Worm (Caenorhabditis elegans) whole organism, L4/young adult: Measurements from ENCODE around the gene abu-15.

Source experiments
- dao-5 ChIP-seq: sonication (generic microtip); optimal IDR thresholded peaks from 2 replicates; lab custom pipeline; 2016; ENCODE audit warnings: missing genotype, missing genetic modification characterization, moderate library complexity, missing compliant biosample characterization
- him-1 ChIP-seq: sonication (generic microtip); optimal IDR thresholded peaks from 2 replicates; lab custom pipeline; 2016; ENCODE audit warnings: missing genotype, missing genetic modification reagents, missing genetic modification characterization, missing compliant biosample characterization

DNA sequence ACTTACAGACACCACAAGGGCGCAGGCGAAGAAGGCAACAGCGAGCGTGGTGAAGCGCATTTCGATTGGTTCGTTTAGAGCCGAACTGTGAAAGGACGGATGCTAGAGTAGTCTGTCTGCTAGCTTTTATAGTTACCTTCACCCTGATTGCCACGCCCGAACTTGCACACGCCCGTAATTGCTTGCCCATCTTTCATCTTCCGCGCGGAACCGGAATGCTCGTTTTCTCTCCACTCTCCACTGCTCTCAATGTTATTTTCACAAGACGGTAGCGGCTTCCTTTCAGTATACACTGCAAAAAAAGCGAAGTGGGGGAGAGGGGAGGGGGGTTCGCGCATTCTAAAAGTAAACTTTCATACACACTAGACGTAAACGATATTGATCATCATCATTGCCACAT lies 36.1 kb downstream of the abu-15 start, which contains the start of gene abu-8:
- TF ChIP-seq him-1 (no peak), dao-5 (no peak)
